Fruit fly (Drosophila melanogaster) whole organism, embryonic: ENCODE results near the gene HP1c.
A peak's percentile ranks its signal among the peaks of the same experiment; 100 is the strongest.

ENCODE experiments used
- CG11696 ChIP-seq: fragments of 200-800 bp; sonication (Bioruptor generic); IDR thresholded peaks from 2 replicates; pipeline ENCODE4 v1.3.6; 2022; ENCODE audit warnings: missing biosample characterization, missing genetic modification characterization
- CG12299 ChIP-seq: fragments of 200-800 bp; sonication (Bioruptor generic); optimal IDR thresholded peaks from 2 replicates; lab custom pipeline; 2018; ENCODE audit warnings: missing biosample characterization, mild to moderate bottlenecking, missing genetic modification characterization
- CG14710 ChIP-seq: fragments of 200-800 bp; sonication (Bioruptor generic); optimal IDR thresholded peaks from 3 replicates; lab custom pipeline; 2019; ENCODE audit warnings: missing biosample characterization, mild to moderate bottlenecking, missing genetic modification characterization, moderate library complexity
- CG15696 ChIP-seq: fragments of 200-800 bp; sonication (Bioruptor generic); optimal IDR thresholded peaks from 2 replicates; lab custom pipeline; 2019; ENCODE audit warnings: missing biosample characterization, mild to moderate bottlenecking, missing genetic modification characterization, moderate library complexity
- CG16863 ChIP-seq: fragments of 200-800 bp; sonication (Bioruptor generic); optimal IDR thresholded peaks from 3 replicates; lab custom pipeline; 2016; ENCODE audit warnings: missing biosample characterization, missing genetic modification characterization
- CG17359 ChIP-seq: fragments of 200-800 bp; sonication (Bioruptor generic); optimal IDR thresholded peaks from 3 replicates; lab custom pipeline; 2018; ENCODE audit warnings: missing biosample characterization, mild to moderate bottlenecking, missing genetic modification characterization, moderate library complexity
- CG17829 ChIP-seq: fragments of 200-800 bp; optimal IDR thresholded peaks from 2 replicates; lab custom pipeline; 2019; ENCODE audit warnings: missing biosample characterization, mild to moderate bottlenecking, missing genetic modification characterization, moderate library complexity
- CG2678 ChIP-seq: fragments of 200-800 bp; sonication (Bioruptor generic); optimal IDR thresholded peaks from 3 replicates; lab custom pipeline; 2019; ENCODE audit warnings: missing biosample characterization, mild to moderate bottlenecking, missing genetic modification characterization, moderate library complexity
- CG2712 ChIP-seq: fragments of 200-800 bp; optimal IDR thresholded peaks from 3 replicates; lab custom pipeline; 2019; ENCODE audit warnings: missing biosample characterization, mild to moderate bottlenecking, missing genetic modification characterization, moderate library complexity
- CG31224 ChIP-seq: fragments of 200-800 bp; sonication (Bioruptor generic); IDR thresholded peaks from 2 replicates; pipeline ENCODE4 v1.3.6; 2022; ENCODE audit warnings: missing biosample characterization, missing genetic modification characterization
- CG33557 ChIP-seq: fragments of 200-800 bp; sonication (Bioruptor generic); optimal IDR thresholded peaks from 2 replicates; lab custom pipeline; 2019; ENCODE audit warnings: missing biosample characterization, mild to moderate bottlenecking, missing genetic modification characterization, moderate library complexity
- CG3995 ChIP-seq: fragments of 200-800 bp; sonication (Bioruptor generic); optimal IDR thresholded peaks from 3 replicates; lab custom pipeline; 2016; ENCODE audit warnings: missing biosample characterization, missing genetic modification characterization
- CG4328 ChIP-seq: fragments of 200-800 bp; sonication (Bioruptor generic); optimal IDR thresholded peaks from 3 replicates; lab custom pipeline; 2017; ENCODE audit warnings: missing biosample characterization, missing genetic modification reagents, missing genetic modification characterization
- CG6272 ChIP-seq: fragments of 200-800 bp; sonication (Bioruptor generic); IDR thresholded peaks from 2 replicates; pipeline ENCODE4 v1.3.6; 2022; ENCODE audit warnings: missing biosample characterization, missing genetic modification characterization
- CG9932 ChIP-seq: fragments of 200-800 bp; sonication (Bioruptor generic); IDR thresholded peaks from 2 replicates; pipeline ENCODE4 v1.3.6; 2022; ENCODE audit warnings: missing biosample characterization, missing genetic modification characterization
- Dek ChIP-seq: fragments of 200-800 bp; sonication (Bioruptor generic); optimal IDR thresholded peaks from 3 replicates; lab custom pipeline; 2019; ENCODE audit warnings: missing biosample characterization, mild to moderate bottlenecking, missing genetic modification characterization, moderate library complexity
- Dll ChIP-seq: fragments of 200-800 bp; sonication (Bioruptor generic); IDR thresholded peaks from 4 replicates; pipeline ENCODE4 v1.3.6; 2022; ENCODE audit warnings: missing biosample characterization, missing genetic modification characterization; ENCODE audit not compliant: partially characterized antibody
- Fer3 ChIP-seq: fragments of 200-800 bp; sonication (Bioruptor generic); optimal IDR thresholded peaks from 2 replicates; lab custom pipeline; 2018; ENCODE audit warnings: missing biosample characterization, mild to moderate bottlenecking, missing genetic modification characterization, moderate library complexity
- HmgZ ChIP-seq: fragments of 200-800 bp; sonication (Bioruptor generic); optimal IDR thresholded peaks from 2 replicates; lab custom pipeline; 2018; ENCODE audit warnings: missing biosample characterization, mild to moderate bottlenecking, missing genetic modification characterization
- MESR4 ChIP-seq: fragments of 200-800 bp; sonication (Bioruptor generic); optimal IDR thresholded peaks from 2 replicates; lab custom pipeline; 2018; ENCODE audit warnings: missing biosample characterization, mild to moderate bottlenecking, missing genetic modification characterization, moderate library complexity
- NC2α ChIP-seq: fragments of 200-800 bp; sonication (Bioruptor generic); optimal IDR thresholded peaks from 2 replicates; lab custom pipeline; 2016; ENCODE audit warnings: missing biosample characterization, missing genetic modification characterization
- Ravus ChIP-seq: fragments of 200-800 bp; sonication (Bioruptor generic); IDR thresholded peaks from 2 replicates; pipeline ENCODE4 v1.3.6; 2022; ENCODE audit warnings: missing biosample characterization, missing genetic modification characterization
- Trl ChIP-seq, 3 experiments: fragments of >200 bp in 2 of 3; fragments of 200-800 bp in 1 of 3; sonication (Bioruptor generic) in 1 of 3; optimal IDR thresholded peaks; 2 replicates in 1 of 3; 3 replicates in 2 of 3; lab custom pipeline; 2016 to 2017; ENCODE audit warnings: missing biosample characterization in 1 of 3, missing genetic modification characterization in 1 of 3
- az2 ChIP-seq: fragments of 200-800 bp; sonication (Bioruptor generic); optimal IDR thresholded peaks from 3 replicates; lab custom pipeline; 2016; ENCODE audit warnings: missing biosample characterization, missing genetic modification characterization
- cato ChIP-seq: fragments of 200-800 bp; sonication (Bioruptor generic); optimal IDR thresholded peaks from 2 replicates; lab custom pipeline; 2016; ENCODE audit warnings: missing biosample characterization, missing genetic modification characterization, borderline replicate concordance
- cg ChIP-seq: fragments of 200-800 bp; sonication (Bioruptor generic); optimal IDR thresholded peaks from 3 replicates; lab custom pipeline; 2019; ENCODE audit warnings: missing biosample characterization, mild to moderate bottlenecking, missing genetic modification characterization, moderate library complexity
- crp ChIP-seq, 2 experiments: fragments of 200-800 bp; sonication (Bioruptor generic); optimal IDR thresholded peaks; 2 replicates in 1 of 2; 3 replicates in 1 of 2; lab custom pipeline; 2017; ENCODE audit warnings: missing biosample characterization in 2 of 2, missing genetic modification characterization in 2 of 2, mild to moderate bottlenecking in 1 of 2, moderate library complexity in 1 of 2
- dimm ChIP-seq: fragments of 200-800 bp; sonication (Bioruptor generic); IDR thresholded peaks from 2 replicates; pipeline ENCODE4 v1.3.6; 2022; ENCODE audit warnings: missing biosample characterization, missing genetic modification characterization
- dysf ChIP-seq: fragments of 200-800 bp; sonication (Bioruptor generic); IDR thresholded peaks from 3 replicates; pipeline ENCODE4 v1.3.6; 2022; ENCODE audit warnings: missing biosample characterization, missing genetic modification characterization
- hkb ChIP-seq, 2 experiments: fragments of 200-800 bp in 1 of 2; fragments of >200 bp in 1 of 2; sonication (Bioruptor generic) in 1 of 2; IDR thresholded peaks in 1 of 2; optimal IDR thresholded peaks in 1 of 2; 2 replicates each; pipeline versions ENCODE4 v1.3.6 to Lab custom; 2017 to 2022; ENCODE audit warnings: missing biosample characterization in 1 of 2, missing genetic modification characterization in 1 of 2
- ind ChIP-seq: fragments of 200-800 bp; sonication (Bioruptor generic); optimal IDR thresholded peaks from 3 replicates; lab custom pipeline; 2016; ENCODE audit warnings: missing biosample characterization, missing genetic modification characterization
- inv ChIP-seq: fragments of 200-800 bp; sonication (Bioruptor generic); IDR thresholded peaks from 2 replicates; pipeline ENCODE4 v1.3.6; 2022; ENCODE audit warnings: missing biosample characterization, missing genetic modification characterization; ENCODE audit not compliant: partially characterized antibody
- jing ChIP-seq: fragments of 200-800 bp; sonication (Bioruptor generic); optimal IDR thresholded peaks from 2 replicates; lab custom pipeline; 2018; ENCODE audit warnings: missing biosample characterization, mild to moderate bottlenecking, missing genetic modification characterization
- kah ChIP-seq: fragments of 200-800 bp; sonication (Bioruptor generic); optimal IDR thresholded peaks from 2 replicates; lab custom pipeline; 2018; ENCODE audit warnings: missing biosample characterization, mild to moderate bottlenecking, missing genetic modification characterization
- lab ChIP-seq: fragments of 200-800 bp; sonication (Bioruptor generic); optimal IDR thresholded peaks from 3 replicates; lab custom pipeline; 2017; ENCODE audit warnings: missing biosample characterization, missing genetic modification characterization, mild to moderate bottlenecking, moderate library complexity, missing genetic modification reagents
- lola ChIP-seq, 3 experiments: fragments of >200 bp in 2 of 3; fragments of 200-800 bp in 1 of 3; sonication (Bioruptor generic) in 1 of 3; optimal IDR thresholded peaks; 2 replicates each; lab custom pipeline; 2017 to 2019; ENCODE audit warnings: missing biosample characterization in 3 of 3, missing genetic modification characterization in 3 of 3, mild to moderate bottlenecking in 1 of 3, moderate library complexity in 1 of 3
- mirr ChIP-seq: fragments of 200-800 bp; sonication (Bioruptor generic); optimal IDR thresholded peaks from 3 replicates; lab custom pipeline; 2018; ENCODE audit warnings: missing biosample characterization, mild to moderate bottlenecking, missing genetic modification characterization
- mld ChIP-seq: fragments of 200-800 bp; sonication (Bioruptor generic); IDR thresholded peaks from 3 replicates; pipeline ENCODE4 v1.3.6; 2022; ENCODE audit warnings: missing biosample characterization, missing genetic modification characterization; ENCODE audit not compliant: partially characterized antibody
- nom ChIP-seq: fragments of 200-800 bp; sonication (Bioruptor generic); optimal IDR thresholded peaks from 2 replicates; lab custom pipeline; 2017; ENCODE audit warnings: missing biosample characterization, missing genetic modification characterization, mild to moderate bottlenecking, moderate library complexity, missing genetic modification reagents
- prd ChIP-seq, 3 experiments: fragments of >200 bp in 2 of 3; fragments of 200-800 bp in 1 of 3; sonication (Bioruptor generic) in 1 of 3; optimal IDR thresholded peaks in 2 of 3; IDR thresholded peaks in 1 of 3; 2 replicates in 2 of 3; 3 replicates in 1 of 3; pipeline versions ENCODE4 v1.3.6 to Lab custom; 2017 to 2022; ENCODE audit warnings: missing biosample characterization in 1 of 3, missing genetic modification characterization in 1 of 3
- pum ChIP-seq: fragments of 200-800 bp; sonication (Bioruptor generic); optimal IDR thresholded peaks from 2 replicates; lab custom pipeline; 2016; ENCODE audit warnings: missing biosample characterization, missing genetic modification characterization
- sd ChIP-seq: fragments of 200-800 bp; sonication (Bioruptor generic); optimal IDR thresholded peaks from 3 replicates; lab custom pipeline; 2018; ENCODE audit warnings: missing biosample characterization, mild to moderate bottlenecking, missing genetic modification characterization, moderate library complexity
- sob ChIP-seq: fragments of 200-800 bp; sonication (Bioruptor generic); IDR thresholded peaks from 2 replicates; pipeline ENCODE4 v1.3.6; 2022; ENCODE audit warnings: missing biosample characterization, missing genetic modification characterization
- tap ChIP-seq: fragments of 200-800 bp; optimal IDR thresholded peaks from 3 replicates; lab custom pipeline; 2019; ENCODE audit warnings: missing biosample characterization, mild to moderate bottlenecking, missing genetic modification characterization, moderate library complexity
- wor ChIP-seq: fragments of 200-800 bp; sonication (Bioruptor generic); IDR thresholded peaks from 2 replicates; pipeline ENCODE4 v1.3.6; 2022; ENCODE audit warnings: missing biosample characterization, missing genetic modification characterization

The HP1c gene

dm6 chr3R:22724149-22724973 is 21.1 kb upstream of the HP1c start, which contains the start of gene Irp-1A (continued):
- TF ChIP-seq CG9932 = peak; percentile 84
- peak; percentile 87 for TF ChIP-seq sob (GFP tag; lab: Robert Waterston, UW)
- TF ChIP-seq ind (GFP tag; lab: Kevin White, UChicago) = peak; percentile 58
- no peak for TF ChIP-seq cato (GFP tag; lab: Kevin White, UChicago)
- no peak for TF ChIP-seq cg (GFP tag; lab: Kevin White, UChicago)
- peak in 1 of 2 experiments; percentile 7 for TF ChIP-seq crp (GFP tag; optimal IDR thresholded peaks at IDR 0.05; lab: Kevin White, UChicago)
- TF ChIP-seq MESR4 (GFP tag; lab: Kevin White, UChicago) = peak; percentile 62
- no peak for TF ChIP-seq prd (optimal IDR thresholded peaks at IDR 0.05; lab: Kevin White, UChicago)
- peak; percentile 71 for TF ChIP-seq prd (GFP tag; IDR thresholded peaks at IDR 0.05; lab: Robert Waterston, UW)
- TF ChIP-seq az2 (GFP tag; lab: Kevin White, UChicago) = peak; percentile 60
- peak; percentile 48 for TF ChIP-seq wor
- peak; percentile 85 for TF ChIP-seq lab (GFP tag; lab: Kevin White, UChicago)
- peak; percentile 51 for TF ChIP-seq sd
- peak; percentile 87 for TF ChIP-seq Dll (GFP tag; lab: Robert Waterston, UW)
- peak; percentile 81 for TF ChIP-seq CG17829 (tag; lab: Kevin White, UChicago)
- peak; percentile 43 for TF ChIP-seq mirr (GFP tag; lab: Kevin White, UChicago)
- no peak for TF ChIP-seq jing
- peak; percentile 13 for TF ChIP-seq kah (GFP tag; lab: Kevin White, UChicago)
- TF ChIP-seq pum (GFP tag; lab: Kevin White, UChicago) = peak; percentile 7
- TF ChIP-seq Dek (tag; lab: Kevin White, UChicago) = peak; percentile 80
- peak; percentile 81 for TF ChIP-seq CG14710
- peak; percentile 77 for TF ChIP-seq tap (tag; lab: Kevin White, UChicago)
- TF ChIP-seq dimm (GFP tag; lab: Robert Waterston, UW) = no peak
- TF ChIP-seq CG2678 = peak; percentile 87
- peak; percentile 61 for TF ChIP-seq CG6272 (GFP tag; lab: Robert Waterston, UW)
- TF ChIP-seq CG16863 (GFP tag; lab: Kevin White, UChicago) = peak; percentile 22
- peak; percentile 60 for TF ChIP-seq CG15696 (tag; lab: Kevin White, UChicago)
- TF ChIP-seq HmgZ (tag; lab: Kevin White, UChicago) = peak; percentile 76
- TF ChIP-seq Fer3 = peak; percentile 79
- TF ChIP-seq CG33557 (GFP tag; lab: Kevin White, UChicago) = peak; percentile 66
- peak; percentile 2; the same call in 1 of the 2 replicates for TF ChIP-seq Ravus (GFP tag; lab: Robert Waterston, UW)
- peak; percentile 53; the same call in 1 of the 2 replicates for TF ChIP-seq CG31224 (GFP tag; lab: Robert Waterston, UW)
- peak; percentile 62 for TF ChIP-seq CG12299 (tag; lab: Kevin White, UChicago)
- TF ChIP-seq dysf (GFP tag; lab: Robert Waterston, UW) = peak; percentile 72; the same call in 2 of the 3 replicates
- peak; percentile 35 for TF ChIP-seq nom
- TF ChIP-seq inv (GFP tag; lab: Robert Waterston, UW) = peak; percentile 72
- no peak for TF ChIP-seq NC2α (GFP tag; lab: Kevin White, UChicago)
- peak; percentile 85 for TF ChIP-seq CG2712 (tag; lab: Kevin White, UChicago)
- TF ChIP-seq CG11696 (GFP tag; lab: Robert Waterston, UW) = peak; percentile 43; the same call in 1 of the 2 replicates
- peak; percentile 61 for TF ChIP-seq CG3995 (GFP tag; lab: Kevin White, UChicago)
- no peak for TF ChIP-seq hkb (optimal IDR thresholded peaks at IDR 0.05; lab: Kevin White, UChicago)
- peak; percentile 77 for TF ChIP-seq hkb (GFP tag; IDR thresholded peaks at IDR 0.05; lab: Robert Waterston, UW)
- TF ChIP-seq lola (GFP tag; optimal IDR thresholded peaks at IDR 0.05; lab: Kevin White, UChicago) = peak in 1 of 3 experiments; percentile 71
- peak; percentile 83 for TF ChIP-seq CG17359
- no peak for TF ChIP-seq Trl (optimal IDR thresholded peaks at IDR 0.05; lab: Kevin White, UChicago)
- no peak for TF ChIP-seq Trl (GFP tag; optimal IDR thresholded peaks at IDR 0.05; lab: Kevin White, UChicago)
- TF ChIP-seq mld (GFP tag; lab: Robert Waterston, UW) = peak; percentile 58; the same call in 2 of the 3 replicates
- peak; percentile 51 for TF ChIP-seq CG4328
